Worm (Caenorhabditis elegans): ENCODE measurements around the gene W02A2.8.

W02A2.8 gene

DNA sequence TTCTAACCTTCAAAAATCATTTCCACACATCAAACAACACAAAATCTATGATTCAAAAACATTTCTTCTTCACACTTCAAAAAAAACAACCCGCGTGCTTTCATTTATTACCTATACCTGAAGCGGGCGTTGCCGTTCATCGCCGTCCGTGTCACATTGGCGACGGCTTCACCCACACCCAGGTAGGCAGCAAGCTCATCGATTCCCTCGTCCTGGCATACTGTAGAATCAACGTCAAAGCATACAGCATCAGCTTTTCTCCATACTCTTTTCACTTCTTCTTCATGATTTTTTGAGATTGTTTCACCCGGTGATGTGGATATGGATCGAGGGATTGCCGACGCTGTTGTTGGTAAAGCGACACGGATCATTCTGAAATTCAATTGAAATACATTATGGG lies 33.8 kb upstream of the W02A2.8 start:
- TF ChIP-seq F13C5.2 (tag; optimal IDR thresholded peaks at IDR 0.05) (no peak), ama-1 (optimal IDR thresholded peaks at IDR 0.05) (no peak), pes-1 (GFP tag; IDR thresholded peaks at IDR 0.05) (no peak), hnd-1 (tag; optimal IDR thresholded peaks at IDR 0.05) (no peak), ceh-36 (tag; optimal IDR thresholded peaks at IDR 0.05) (no peak), hmbx-1 (tag; optimal IDR thresholded peaks at IDR 0.05) (no peak), hmg-4 (GFP tag; optimal IDR thresholded peaks at IDR 0.05) (no peak)

DNA sequence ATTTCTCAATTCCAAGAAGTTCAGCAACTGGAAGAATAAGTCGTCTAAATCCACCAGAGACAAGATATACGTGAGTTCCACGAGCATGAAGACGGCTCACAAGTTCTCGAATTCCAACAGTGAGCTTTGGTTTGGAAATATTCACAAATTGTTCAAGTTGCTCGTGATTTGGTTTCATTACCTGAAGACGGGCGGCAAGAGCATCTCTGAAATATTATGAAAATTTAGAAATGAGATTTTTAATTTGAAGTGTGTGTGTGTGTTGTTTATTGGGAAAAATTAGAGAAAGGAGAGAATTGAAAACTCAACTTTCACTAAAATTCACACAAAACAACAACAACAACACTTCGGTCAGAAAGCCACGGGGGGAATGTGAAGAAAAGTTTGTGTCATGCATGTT lies 32.4 kb upstream of the W02A2.8 start:
- TF ChIP-seq hmbx-1 (tag; optimal IDR thresholded peaks at IDR 0.05) (no peak), aly-1 (tag; optimal IDR thresholded peaks at IDR 0.05) (no peak), sea-1 (GFP tag; conservative IDR thresholded peaks at IDR 0.05) (no peak), scrt-1 (GFP tag; IDR thresholded peaks at IDR 0.05) (no peak), pes-1 (GFP tag; IDR thresholded peaks at IDR 0.05) (no peak), tra-4 (tag; optimal IDR thresholded peaks at IDR 0.05) (no peak), hnd-1 (tag; optimal IDR thresholded peaks at IDR 0.05) (no peak), tbx-37 (GFP tag; conservative IDR thresholded peaks at IDR 0.05) (no peak), flt-1 (GFP tag; IDR thresholded peaks at IDR 0.05) (no peak), ceh-36 (tag; optimal IDR thresholded peaks at IDR 0.05) (no peak), hmg-4 (GFP tag; optimal IDR thresholded peaks at IDR 0.05) (no peak), tbx-11 (GFP tag; IDR thresholded peaks at IDR 0.05) (no peak)

DNA sequence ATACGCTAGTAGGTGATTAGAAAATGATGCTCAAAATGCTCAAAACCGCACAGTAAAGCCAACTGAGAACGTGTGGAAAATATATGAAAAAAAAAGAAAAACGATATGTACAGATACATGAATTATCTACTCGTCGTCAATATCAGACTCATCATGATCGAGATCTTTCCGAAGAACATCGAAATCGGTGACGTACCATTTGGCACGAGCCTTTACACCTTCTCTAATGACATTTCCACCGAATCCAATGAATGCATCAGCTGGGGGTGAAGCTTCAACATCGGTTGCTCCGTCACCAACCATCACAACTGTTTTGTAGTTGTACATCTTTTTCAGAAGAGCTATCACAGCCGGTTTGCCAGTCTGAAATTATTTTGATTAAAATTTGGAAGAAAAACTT lies 30.8 kb upstream of the W02A2.8 start:
- TF ChIP-seq flt-1 (GFP tag; IDR thresholded peaks at IDR 0.05) (no peak), scrt-1 (GFP tag; IDR thresholded peaks at IDR 0.05) (no peak), sea-1 (GFP tag; conservative IDR thresholded peaks at IDR 0.05) (no peak)

DNA sequence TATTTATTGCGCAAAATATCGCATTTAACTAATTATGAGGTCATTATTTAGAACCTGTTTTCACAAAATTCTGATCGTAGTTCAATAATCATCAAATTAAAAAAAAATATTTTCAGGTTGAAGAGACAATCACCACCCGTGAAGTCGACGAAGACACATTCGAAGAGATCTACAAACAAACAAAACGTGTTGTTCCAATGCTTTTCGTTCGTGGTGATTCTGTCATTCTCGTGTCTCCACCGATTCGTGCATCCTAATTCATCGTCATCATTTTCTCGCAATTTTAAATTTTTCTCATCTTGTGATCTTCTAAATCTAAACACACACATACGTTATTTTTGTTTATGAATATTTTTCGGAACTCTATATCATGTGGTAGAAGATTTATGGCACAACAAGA lies 30.4 kb upstream of the W02A2.8 start:
- TF ChIP-seq ceh-13 (GFP tag; optimal IDR thresholded peaks at IDR 0.05) (no peak), pes-1 (GFP tag; IDR thresholded peaks at IDR 0.05) (no peak), aly-1 (tag; optimal IDR thresholded peaks at IDR 0.05) (no peak), flt-1 (GFP tag; IDR thresholded peaks at IDR 0.05) (no peak), ama-1 (optimal IDR thresholded peaks at IDR 0.05) (no peak), ets-7 (tag; optimal IDR thresholded peaks at IDR 0.05) (no peak), ceh-36 (tag; optimal IDR thresholded peaks at IDR 0.05) (no peak), tbx-11 (GFP tag; IDR thresholded peaks at IDR 0.05) (no peak), hmg-4 (GFP tag; optimal IDR thresholded peaks at IDR 0.05) (no peak), B0310.2 (tag; optimal IDR thresholded peaks at IDR 0.05) (no peak), tbx-37 (GFP tag; conservative IDR thresholded peaks at IDR 0.05) (no peak)

DNA sequence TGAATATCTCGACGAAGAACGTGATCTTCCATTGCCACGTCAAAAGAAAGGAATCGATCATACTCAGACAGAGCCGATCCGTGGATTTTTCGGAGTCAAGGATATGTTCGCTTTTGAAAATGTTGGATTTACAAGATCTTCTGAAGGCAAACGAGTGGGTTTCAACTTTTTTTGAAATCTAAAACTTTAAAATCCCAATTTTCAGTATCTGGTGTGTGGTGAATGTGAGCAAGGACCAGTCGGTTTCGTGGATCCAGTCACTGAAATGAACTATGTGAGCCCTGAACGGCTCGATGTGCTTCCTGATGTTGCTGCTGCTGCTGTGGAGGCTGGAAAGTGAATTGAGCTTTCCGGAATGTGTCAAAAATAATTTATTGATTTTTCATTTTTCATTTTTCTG lies 28.5 kb upstream of the W02A2.8 start, which contains the start of gene lsm-3:
lsm-3 (plus strand) TSS at position 301 of the 400 bp plus-strand sequence.
- TF ChIP-seq B0310.2 (tag; optimal IDR thresholded peaks at IDR 0.05) (no peak), F13C5.2 (tag; optimal IDR thresholded peaks at IDR 0.05) (no peak), scrt-1 (GFP tag; IDR thresholded peaks at IDR 0.05) (no peak), sea-1 (GFP tag; conservative IDR thresholded peaks at IDR 0.05) (no peak), aly-1 (tag; optimal IDR thresholded peaks at IDR 0.05) (no peak), ceh-36 (tag; optimal IDR thresholded peaks at IDR 0.05) (no peak), hmg-4 (GFP tag; optimal IDR thresholded peaks at IDR 0.05) (no peak), tra-4 (tag; optimal IDR thresholded peaks at IDR 0.05) (no peak), hnd-1 (tag; optimal IDR thresholded peaks at IDR 0.05) (no peak), ama-1 (optimal IDR thresholded peaks at IDR 0.05) (no peak), tbx-37 (GFP tag; conservative IDR thresholded peaks at IDR 0.05) (no peak), ets-7 (tag; optimal IDR thresholded peaks at IDR 0.05) (no peak), pes-1 (GFP tag; IDR thresholded peaks at IDR 0.05) (no peak), tbx-11 (GFP tag; IDR thresholded peaks at IDR 0.05) (no peak), flt-1 (GFP tag; IDR thresholded peaks at IDR 0.05) (no peak), ceh-13 (GFP tag; optimal IDR thresholded peaks at IDR 0.05) (no peak), hmbx-1 (tag; optimal IDR thresholded peaks at IDR 0.05) (no peak)

DNA sequence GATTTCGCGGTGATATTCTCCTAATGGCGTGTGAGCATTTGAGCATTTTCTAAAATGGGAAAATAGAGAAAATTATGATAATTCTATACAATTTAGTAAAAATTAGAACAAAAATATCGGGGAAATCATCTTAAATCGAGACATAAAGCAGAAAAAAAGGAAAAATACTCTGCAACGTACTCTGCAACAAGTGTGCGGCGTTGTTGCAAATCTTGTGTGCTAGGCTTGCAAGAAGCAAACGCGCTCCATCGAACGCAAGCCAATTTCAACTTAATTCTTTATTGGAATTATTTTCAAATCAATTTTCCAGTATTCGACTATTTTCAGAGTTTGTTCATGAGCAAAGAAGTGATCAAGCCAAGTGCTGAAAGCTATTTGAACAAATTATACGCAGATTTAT lies 27.7 kb upstream of the W02A2.8 start, which contains the start of the genes Y62E10A.20, Y62E10A.23 and mdt-9:
Y62E10A.20 (minus strand) TSS at position 49 of the 400 bp plus-strand sequence.
Y62E10A.23 (plus strand) TSS at position 282 of the 400 bp plus-strand sequence.
mdt-9 (plus strand) TSS at position 338 of the 400 bp plus-strand sequence.
- TF ChIP-seq flt-1 (GFP tag; IDR thresholded peaks at IDR 0.05) (peak; percentile 61), B0310.2 (tag; optimal IDR thresholded peaks at IDR 0.05) (no peak), hnd-1 (tag; optimal IDR thresholded peaks at IDR 0.05) (peak; percentile 23), ets-7 (tag; optimal IDR thresholded peaks at IDR 0.05) (peak; percentile 26), ama-1 (optimal IDR thresholded peaks at IDR 0.05) (no peak), sea-1 (GFP tag; conservative IDR thresholded peaks at IDR 0.05) (peak; percentile 77), F13C5.2 (tag; optimal IDR thresholded peaks at IDR 0.05) (peak; percentile 88), tra-4 (tag; optimal IDR thresholded peaks at IDR 0.05) (no peak), ceh-36 (tag; optimal IDR thresholded peaks at IDR 0.05) (peak; percentile 65), tbx-37 (GFP tag; conservative IDR thresholded peaks at IDR 0.05) (peak; percentile 58; the same call in 1 of the 2 replicates), hmbx-1 (tag; optimal IDR thresholded peaks at IDR 0.05) (peak; percentile 48), tbx-11 (GFP tag; IDR thresholded peaks at IDR 0.05) (peak; percentile 58; the same call in 1 of the 2 replicates), hmg-4 (GFP tag; optimal IDR thresholded peaks at IDR 0.05) (peak; percentile 19), scrt-1 (GFP tag; IDR thresholded peaks at IDR 0.05) (peak; percentile 67; the same call in 1 of the 2 replicates), ceh-13 (GFP tag; optimal IDR thresholded peaks at IDR 0.05) (peak; percentile 60), aly-1 (tag; optimal IDR thresholded peaks at IDR 0.05) (peak; percentile 53), pes-1 (GFP tag; IDR thresholded peaks at IDR 0.05) (peak; percentile 69)

DNA sequence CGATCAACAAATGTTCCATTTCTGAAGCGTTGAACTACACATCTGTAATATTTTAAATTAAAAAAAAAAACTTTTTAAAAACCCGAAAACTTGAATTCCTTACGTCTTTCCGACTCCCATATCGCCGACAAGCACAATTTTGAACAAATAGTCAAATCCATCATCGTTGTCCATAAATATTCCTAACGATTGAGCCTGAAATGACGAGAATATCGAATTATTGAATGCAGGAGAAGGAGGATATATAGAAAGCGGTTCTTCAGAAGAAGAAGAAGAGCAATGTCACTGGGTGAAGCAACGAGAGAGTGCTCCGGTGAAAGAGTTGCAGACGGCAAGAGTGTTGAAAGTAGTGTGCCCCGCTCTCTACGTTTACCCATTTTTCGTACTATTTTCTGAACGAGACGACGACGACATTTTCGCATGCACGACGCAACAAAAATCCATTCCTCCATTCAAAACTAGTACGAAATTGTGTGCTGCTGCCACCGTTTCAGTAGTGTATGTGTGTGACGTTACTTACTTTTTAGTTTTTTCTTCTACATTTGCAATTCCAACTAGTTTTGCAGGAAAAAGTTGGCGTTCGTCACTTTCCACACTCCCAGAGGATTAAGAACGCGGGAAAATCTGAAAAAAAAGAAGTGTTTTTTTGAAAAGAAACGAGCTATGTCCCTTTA lies 25.5 kb upstream of the W02A2.8 start, which contains the start of gene rab-19:
rab-19 (minus strand) TSS at position 624 of the 674 bp plus-strand sequence.
- no peak for TF ChIP-seq hmbx-1 (tag; optimal IDR thresholded peaks at IDR 0.05)
- TF ChIP-seq F13C5.2 (tag; optimal IDR thresholded peaks at IDR 0.05), result peak; percentile 17
- TF ChIP-seq flt-1 (GFP tag; IDR thresholded peaks at IDR 0.05), result no peak

Data from whole organism, early embryonic.